Worm (Caenorhabditis elegans) whole organism, young adult: ENCODE data around the gene srh-212.

Experiments
- C06A6.2 ChIP-seq: fragments of 200-800 bp; sonication (Bioruptor generic); conservative IDR thresholded peaks from 2 replicates; pipeline ENCODE4 v1.3.6; 2022; ENCODE audit warnings: missing genetic modification characterization, missing compliant biosample characterization
- C17E4.6 ChIP-seq: fragments of 200-800 bp; sonication (Bioruptor generic); IDR thresholded peaks from 2 replicates; pipeline ENCODE4 v1.3.6; 2022; ENCODE audit warnings: missing genetic modification reagents, missing genetic modification characterization, missing compliant biosample characterization
- D2030.7 ChIP-seq: fragments of 200-800 bp; sonication (Bioruptor generic); IDR thresholded peaks from 2 replicates; pipeline ENCODE4 v1.3.6; 2022; ENCODE audit warnings: missing genetic modification reagents, missing genetic modification characterization, missing compliant biosample characterization
- F37B4.10 ChIP-seq: fragments of 200-800 bp; sonication (Bioruptor generic); IDR thresholded peaks from 2 replicates; pipeline ENCODE4 v1.3.6; 2022; ENCODE audit warnings: missing genetic modification characterization, missing compliant biosample characterization
- F39B2.1 ChIP-seq: fragments of 200-800 bp; sonication (Bioruptor generic); IDR thresholded peaks from 2 replicates; pipeline ENCODE4 v1.3.6; 2022; ENCODE audit warnings: missing genetic modification reagents, missing genetic modification characterization, missing compliant biosample characterization
- F49E8.2 ChIP-seq: sonication (generic microtip); optimal IDR thresholded peaks from 3 replicates; lab custom pipeline; 2017; ENCODE audit warnings: missing genetic modification characterization, mild to moderate bottlenecking, missing compliant biosample characterization, antibody characterized with exemption, moderate library complexity; ENCODE audit not compliant: insufficient read depth
- F57A8.1 ChIP-seq: fragments of 200-800 bp; sonication (Bioruptor generic); optimal IDR thresholded peaks from 2 replicates; lab custom pipeline; 2018; ENCODE audit warnings: mild to moderate bottlenecking, missing genetic modification characterization, moderate library complexity, missing compliant biosample characterization
- T26A5.8 ChIP-seq: sonication (generic microtip); optimal IDR thresholded peaks from 2 replicates; lab custom pipeline; 2016; ENCODE audit warnings: missing genetic modification characterization, missing compliant biosample characterization
- Y95B8A.8 ChIP-seq: fragments of 200-800 bp; sonication (Bioruptor generic); IDR thresholded peaks from 2 replicates; pipeline ENCODE4 v1.3.6; 2022; ENCODE audit warnings: missing genetic modification reagents, missing genetic modification characterization, missing compliant biosample characterization
- attf-3 ChIP-seq: fragments of 200-800 bp; sonication (Bioruptor generic); conservative IDR thresholded peaks from 2 replicates; pipeline ENCODE4 v1.3.6; 2022; ENCODE audit warnings: missing genetic modification reagents, missing genetic modification characterization, missing compliant biosample characterization
- bed-2 ChIP-seq: fragments of 200-800 bp; sonication (Bioruptor generic); IDR thresholded peaks from 2 replicates; pipeline ENCODE4 v1.3.6; 2022; ENCODE audit warnings: missing genetic modification reagents, missing genetic modification characterization, missing compliant biosample characterization
- ccch-3 ChIP-seq: fragments of 200-800 bp; sonication (Bioruptor generic); optimal IDR thresholded peaks from 2 replicates; lab custom pipeline; 2018; ENCODE audit warnings: mild to moderate bottlenecking, missing genetic modification characterization, missing compliant biosample characterization
- ceh-27 ChIP-seq: fragments of 200-800 bp; sonication (Bioruptor generic); optimal IDR thresholded peaks from 2 replicates; lab custom pipeline; 2018; ENCODE audit warnings: mild to moderate bottlenecking, missing genetic modification characterization, moderate library complexity, missing compliant biosample characterization
- ceh-40 ChIP-seq: fragments of 200-800 bp; sonication (Bioruptor generic); IDR thresholded peaks from 2 replicates; pipeline ENCODE4 v1.3.6; 2022; ENCODE audit warnings: missing genetic modification characterization, missing compliant biosample characterization
- ceh-79 ChIP-seq: sonication (generic microtip); optimal IDR thresholded peaks from 2 replicates; lab custom pipeline; 2017; ENCODE audit warnings: mild to moderate bottlenecking, missing genetic modification characterization, missing compliant biosample characterization
- egl-44 ChIP-seq: fragments of 200-800 bp; sonication (Bioruptor generic); IDR thresholded peaks from 2 replicates; pipeline ENCODE4 v1.3.6; 2022; ENCODE audit warnings: missing genetic modification reagents, missing genetic modification characterization, missing compliant biosample characterization
- egrh-3 ChIP-seq: fragments of 200-800 bp; sonication (Bioruptor generic); IDR thresholded peaks from 2 replicates; pipeline ENCODE4 v1.3.6; 2022; ENCODE audit warnings: missing genetic modification reagents, missing genetic modification characterization, missing compliant biosample characterization
- ets-4 ChIP-seq: fragments of 200-800 bp; sonication (Bioruptor generic); optimal IDR thresholded peaks from 2 replicates; lab custom pipeline; 2018; ENCODE audit warnings: mild to moderate bottlenecking, missing genetic modification characterization, missing compliant biosample characterization
- hlh-12 ChIP-seq: sonication (generic microtip); optimal IDR thresholded peaks from 2 replicates; lab custom pipeline; 2016; ENCODE audit warnings: missing genetic modification characterization, missing compliant biosample characterization
- hlh-26 ChIP-seq: fragments of 200-800 bp; sonication (Bioruptor generic); conservative IDR thresholded peaks from 2 replicates; pipeline ENCODE4 v1.3.6; 2022; ENCODE audit warnings: missing genetic modification reagents, missing genetic modification characterization, missing compliant biosample characterization
- hmg-1.2 ChIP-seq: fragments of 200-800 bp; sonication (Bioruptor generic); IDR thresholded peaks from 2 replicates; pipeline ENCODE4 v1.3.6; 2022; ENCODE audit warnings: missing genetic modification reagents, missing genetic modification characterization, missing compliant biosample characterization
- madf-8 ChIP-seq: fragments of 200-800 bp; sonication (Bioruptor generic); conservative IDR thresholded peaks from 2 replicates; pipeline ENCODE4 v1.3.6; 2022; ENCODE audit warnings: missing genetic modification reagents, missing genetic modification characterization, missing compliant biosample characterization
- mel-28 ChIP-seq: sonication (generic microtip); optimal IDR thresholded peaks from 2 replicates; lab custom pipeline; 2016; ENCODE audit warnings: borderline replicate concordance, mild to moderate bottlenecking, missing genetic modification characterization, missing compliant biosample characterization
- nhr-179 ChIP-seq: sonication (generic microtip); optimal IDR thresholded peaks from 2 replicates; lab custom pipeline; 2016; ENCODE audit warnings: mild to moderate bottlenecking, missing genetic modification characterization, missing compliant biosample characterization
- nhr-90 ChIP-seq: sonication (generic microtip); optimal IDR thresholded peaks from 2 replicates; lab custom pipeline; 2016; ENCODE audit warnings: missing genotype, mild to moderate bottlenecking, missing genetic modification characterization, missing compliant biosample characterization
- pha-4 ChIP-seq: fragments of 150-350 bp; sonication (generic microtip); optimal IDR thresholded peaks from 2 replicates; lab custom pipeline; 2014; ENCODE audit warnings: missing biosample characterization, missing genetic modification reagents, missing genetic modification characterization
- rcor-1 ChIP-seq: fragments of 200-800 bp; sonication (Bioruptor generic); IDR thresholded peaks from 2 replicates; pipeline ENCODE4 v1.3.6; 2022; ENCODE audit warnings: missing genetic modification reagents, missing genetic modification characterization, missing compliant biosample characterization
- rec-8 ChIP-seq, 2 experiments: sonication (generic microtip); optimal IDR thresholded peaks; 2 replicates each; lab custom pipeline; 2016; ENCODE audit warnings: mild to moderate bottlenecking in 2 of 2, missing genetic modification characterization in 2 of 2, missing genetic modification reagents in 2 of 2, missing genotype in 2 of 2, missing biosample characterization in 1 of 2, missing compliant biosample characterization in 1 of 2, moderate library complexity in 1 of 2
- sdz-38 ChIP-seq: sonication (generic microtip); optimal IDR thresholded peaks from 2 replicates; lab custom pipeline; 2016; ENCODE audit warnings: missing genotype, missing genetic modification characterization, missing compliant biosample characterization
- sea-2 ChIP-seq: fragments of 200-800 bp; sonication (Bioruptor generic); IDR thresholded peaks from 2 replicates; pipeline ENCODE4 v1.3.6; 2022; ENCODE audit warnings: missing genetic modification characterization, missing compliant biosample characterization
- snpc-1.1 ChIP-seq: sonication (generic microtip); optimal IDR thresholded peaks from 2 replicates; lab custom pipeline; 2017; ENCODE audit warnings: missing genetic modification characterization, mild to moderate bottlenecking, missing compliant biosample characterization, antibody characterized with exemption, moderate library complexity, missing genotype, missing genetic modification reagents; ENCODE audit not compliant: insufficient read depth
- snpc-1.3 ChIP-seq: sonication (generic microtip); optimal IDR thresholded peaks from 2 replicates; lab custom pipeline; 2017; ENCODE audit warnings: missing genetic modification characterization, mild to moderate bottlenecking, missing compliant biosample characterization, antibody characterized with exemption, moderate library complexity, missing genotype, missing genetic modification reagents; ENCODE audit not compliant: insufficient read depth
- snpc-4 ChIP-seq, 5 experiments: fragments of 150-350 bp in 1 of 5; sonication (generic microtip) in 4 of 5; optimal IDR thresholded peaks; 2 replicates each; lab custom pipeline; 2014 to 2018; ENCODE audit warnings: missing genetic modification characterization in 5 of 5, missing biosample characterization in 3 of 5, antibody characterized with exemption in 2 of 5, mild to moderate bottlenecking in 2 of 5, missing compliant biosample characterization in 2 of 5, missing genotype in 2 of 5, moderate library complexity in 2 of 5, missing genetic modification reagents in 1 of 5
- zim-3 ChIP-seq: sonication (generic microtip); optimal IDR thresholded peaks from 2 replicates; lab custom pipeline; 2017; ENCODE audit warnings: mild to moderate bottlenecking, missing genetic modification characterization, moderate library complexity, missing compliant biosample characterization

The srh-212 gene

ce11 chrV:3605325-3605724, 8.4 kb upstream of the srh-212 start, which contains the start of gene T22F3.8:
Gene T22F3.8, minus strand, starts transcription at chrV:3605425.
- TF ChIP-seq F57A8.1 = no peak
- no peak for TF ChIP-seq ceh-27 (GFP tag; lab: Kevin White, UChicago)
- TF ChIP-seq F49E8.2 (tag; lab: Kevin White, UChicago) = no peak
- no peak for TF ChIP-seq ccch-3 (GFP tag; lab: Kevin White, UChicago)
- no peak for TF ChIP-seq F39B2.1 (GFP tag; lab: Robert Waterston, UW)
- TF ChIP-seq C17E4.6 (GFP tag; lab: Robert Waterston, UW) = no peak
- no peak for TF ChIP-seq bed-2 (GFP tag; lab: Robert Waterston, UW)
- TF ChIP-seq zim-3 (tag; lab: Kevin White, UChicago) = no peak
- TF ChIP-seq hmg-1.2 (GFP tag; lab: Robert Waterston, UW) = no peak
- TF ChIP-seq snpc-1.1 (tag; lab: Kevin White, UChicago) = no peak
- TF ChIP-seq ceh-79 (tag; lab: Kevin White, UChicago) = no peak
- TF ChIP-seq snpc-4 (GFP tag; optimal IDR thresholded peaks at IDR 0.05; lab: Kevin White, UChicago) = no peak
- no peak for TF ChIP-seq snpc-4 (tag; optimal IDR thresholded peaks at IDR 0.05; lab: Kevin White, UChicago)
- TF ChIP-seq, all 124 proteins: peak for 0

- TF ChIP-seq F37B4.10 (GFP tag; lab: Robert Waterston, UW) = no peak
- TF ChIP-seq mel-28 (tag; lab: Kevin White, UChicago) = no peak
- TF ChIP-seq ccch-3 (GFP tag; lab: Kevin White, UChicago) = no peak
- no peak for TF ChIP-seq sea-2
- no peak for TF ChIP-seq madf-8
- TF ChIP-seq ceh-40 = no peak
- TF ChIP-seq C17E4.6 (GFP tag; lab: Robert Waterston, UW) = no peak
- no peak for TF ChIP-seq rec-8 (tag; optimal IDR thresholded peaks at IDR 0.05; lab: Kevin White, UChicago)
- no peak for TF ChIP-seq rcor-1
- TF ChIP-seq hlh-12 (tag; lab: Kevin White, UChicago) = no peak
- TF ChIP-seq ceh-79 (tag; lab: Kevin White, UChicago) = no peak
- no peak for TF ChIP-seq nhr-90 (tag; lab: Kevin White, UChicago)
- no peak for TF ChIP-seq Y95B8A.8 (GFP tag; lab: Robert Waterston, UW)
- TF ChIP-seq ets-4 (GFP tag; lab: Kevin White, UChicago) = no peak
- TF ChIP-seq sdz-38 = no peak
- no peak for TF ChIP-seq snpc-1.3 (tag; lab: Kevin White, UChicago)
These were observed 3.6 kb upstream of the srh-212 start, which contains the start of gene T22F3.7 for ce11 chrV:3600570-3600969. Gene T22F3.7, minus strand, starts transcription at chrV:3600670.

ce11 chrV:3594936-3595335, 2.0 kb downstream of the srh-212 start, which contains the start of gene srh-213:
Gene srh-213, minus strand, starts transcription at chrV:3595036.
- TF ChIP-seq egrh-3 (GFP tag; lab: Robert Waterston, UW) (no peak), egl-44 (no peak), D2030.7 (GFP tag; lab: Robert Waterston, UW) (no peak), attf-3 (GFP tag; lab: Robert Waterston, UW) (no peak), rcor-1 (no peak), hlh-26 (GFP tag; lab: Robert Waterston, UW) (no peak), T26A5.8 (no peak), nhr-179 (no peak), pha-4 (no peak), C17E4.6 (GFP tag; lab: Robert Waterston, UW) (no peak), C06A6.2 (GFP tag; lab: Robert Waterston, UW) (no peak)
